Worm (Caenorhabditis elegans) whole organism, L3 larva: Measurements from ENCODE around the gene pdk-1.

Source experiments
- R02D3.7 ChIP-seq: fragments of 150-350 bp; optimal IDR thresholded peaks from 2 replicates; lab custom pipeline; 2014; ENCODE audit warnings: missing biosample characterization, missing genetic modification characterization
- ZK546.5 ChIP-seq: sonication (generic microtip); optimal IDR thresholded peaks from 2 replicates; lab custom pipeline; 2017; ENCODE audit warnings: missing biosample characterization, missing genetic modification characterization
- aly-2 ChIP-seq: fragments of 150-350 bp; optimal IDR thresholded peaks from 2 replicates; lab custom pipeline; 2014; ENCODE audit warnings: missing biosample characterization, missing genetic modification characterization
- ama-1 ChIP-seq: fragments of 150-350 bp; optimal IDR thresholded peaks from 2 replicates; lab custom pipeline; 2018
- ceh-16 ChIP-seq: sonication (generic microtip); optimal IDR thresholded peaks from 2 replicates; lab custom pipeline; 2017; ENCODE audit warnings: missing biosample characterization, missing genetic modification characterization
- ceh-28 ChIP-seq: fragments of 150-350 bp; optimal IDR thresholded peaks from 2 replicates; lab custom pipeline; 2014; ENCODE audit warnings: missing biosample characterization, missing genetic modification reagents, missing genetic modification characterization
- ceh-82 ChIP-seq: fragments of 150-350 bp; optimal IDR thresholded peaks from 2 replicates; lab custom pipeline; 2014; ENCODE audit warnings: missing biosample characterization, missing genetic modification characterization
- ceh-9 ChIP-seq: sonication (generic microtip); optimal IDR thresholded peaks from 2 replicates; lab custom pipeline; 2018; ENCODE audit warnings: missing biosample characterization, missing genetic modification characterization
- daf-12 ChIP-seq: fragments of 150-350 bp; optimal IDR thresholded peaks from 2 replicates; lab custom pipeline; 2014; ENCODE audit warnings: missing biosample characterization, missing genetic modification reagents, missing genetic modification characterization
- egl-27 ChIP-seq: sonication (generic microtip); optimal IDR thresholded peaks from 4 replicates; lab custom pipeline; 2017; ENCODE audit warnings: missing biosample characterization, missing genetic modification reagents, missing genetic modification characterization
- egl-5 ChIP-seq: fragments of 150-350 bp; optimal IDR thresholded peaks from 2 replicates; lab custom pipeline; 2017; ENCODE audit warnings: missing biosample characterization, missing genetic modification reagents, missing genetic modification characterization, inconsistent platforms
- elt-1 ChIP-seq: fragments of 150-350 bp; optimal IDR thresholded peaks from 2 replicates; lab custom pipeline; 2014; ENCODE audit warnings: missing biosample characterization, missing genetic modification characterization
- elt-2 ChIP-seq: sonication (generic microtip); optimal IDR thresholded peaks from 2 replicates; lab custom pipeline; 2016; ENCODE audit warnings: missing genetic modification reagents, mild to moderate bottlenecking, missing genetic modification characterization, missing compliant biosample characterization
- elt-3 ChIP-seq, 3 experiments: fragments of 150-350 bp in 1 of 3; sonication (generic microtip) in 2 of 3; optimal IDR thresholded peaks; 2 replicates in 2 of 3; 4 replicates in 1 of 3; lab custom pipeline; 2014 to 2017; ENCODE audit warnings: missing biosample characterization in 3 of 3, missing genetic modification characterization in 3 of 3
- eor-1 ChIP-seq, 2 experiments: fragments of 150-350 bp; optimal IDR thresholded peaks; 2 replicates each; lab custom pipeline; 2014 to 2018; ENCODE audit warnings: missing biosample characterization in 2 of 2, missing genetic modification characterization in 2 of 2
- fkh-10 ChIP-seq: sonication (generic microtip); optimal IDR thresholded peaks from 2 replicates; lab custom pipeline; 2017; ENCODE audit warnings: missing biosample characterization, missing genetic modification reagents, missing genetic modification characterization
- fkh-2 ChIP-seq: fragments of 150-350 bp; optimal IDR thresholded peaks from 2 replicates; lab custom pipeline; 2014; ENCODE audit warnings: missing biosample characterization, missing genetic modification reagents, missing genetic modification characterization
- fos-1 ChIP-seq: fragments of 150-350 bp; optimal IDR thresholded peaks from 2 replicates; lab custom pipeline; 2014; ENCODE audit warnings: missing biosample characterization, missing genetic modification characterization
- hmg-11 ChIP-seq: sonication (generic microtip); optimal IDR thresholded peaks from 2 replicates; lab custom pipeline; 2016; ENCODE audit warnings: missing genetic modification characterization, missing compliant biosample characterization
- jun-1 ChIP-seq: fragments of 150-350 bp; optimal IDR thresholded peaks from 2 replicates; lab custom pipeline; 2014; ENCODE audit warnings: missing biosample characterization, missing genetic modification reagents, missing genetic modification characterization
- lin-15B ChIP-seq: fragments of 150-350 bp; optimal IDR thresholded peaks from 2 replicates; lab custom pipeline; 2014; ENCODE audit warnings: missing biosample characterization, missing genetic modification characterization
- lin-39 ChIP-seq: fragments of 150-350 bp; optimal IDR thresholded peaks from 2 replicates; lab custom pipeline; 2018; ENCODE audit warnings: missing biosample characterization, missing genetic modification reagents, missing genetic modification characterization
- lsy-12 ChIP-seq: sonication (generic microtip); optimal IDR thresholded peaks from 2 replicates; lab custom pipeline; 2016; ENCODE audit warnings: mild to moderate bottlenecking, missing genetic modification characterization, missing compliant biosample characterization
- mdl-1 ChIP-seq: fragments of 150-350 bp; optimal IDR thresholded peaks from 2 replicates; lab custom pipeline; 2014; ENCODE audit warnings: missing biosample characterization, missing genetic modification characterization
- mml-1 ChIP-seq: fragments of 150-350 bp; sonication (generic microtip); optimal IDR thresholded peaks from 3 replicates; lab custom pipeline; 2014; ENCODE audit warnings: missing biosample characterization, missing genetic modification characterization
- nfya-1 ChIP-seq: sonication (generic microtip); optimal IDR thresholded peaks from 2 replicates; lab custom pipeline; 2017; ENCODE audit warnings: missing genetic modification characterization, mild to moderate bottlenecking, missing compliant biosample characterization, antibody characterized with exemption, moderate library complexity; ENCODE audit not compliant: insufficient read depth
- nhr-11 ChIP-seq: fragments of 150-350 bp; optimal IDR thresholded peaks from 2 replicates; lab custom pipeline; 2014; ENCODE audit warnings: missing biosample characterization, missing genetic modification characterization
- nhr-12 ChIP-seq: fragments of 150-350 bp; optimal IDR thresholded peaks from 2 replicates; lab custom pipeline; 2014; ENCODE audit warnings: missing biosample characterization, missing genetic modification characterization
- nhr-23 ChIP-seq: fragments of 150-350 bp; optimal IDR thresholded peaks from 2 replicates; lab custom pipeline; 2014; ENCODE audit warnings: missing biosample characterization, missing genetic modification reagents, missing genetic modification characterization
- nhr-237 ChIP-seq: fragments of 150-350 bp; optimal IDR thresholded peaks from 2 replicates; lab custom pipeline; 2014; ENCODE audit warnings: missing biosample characterization, missing genetic modification characterization
- nhr-25 ChIP-seq: sonication (generic microtip); optimal IDR thresholded peaks from 2 replicates; lab custom pipeline; 2017; ENCODE audit warnings: missing biosample characterization, missing genetic modification characterization
- nhr-28 ChIP-seq: fragments of 150-350 bp; optimal IDR thresholded peaks from 2 replicates; lab custom pipeline; 2014; ENCODE audit warnings: missing biosample characterization, missing genetic modification characterization
- nhr-43 ChIP-seq: sonication (generic microtip); optimal IDR thresholded peaks from 2 replicates; lab custom pipeline; 2016; ENCODE audit warnings: mild to moderate bottlenecking, missing genetic modification characterization, missing compliant biosample characterization; ENCODE audit not compliant: poor library complexity, severe bottlenecking
- nhr-67 ChIP-seq: fragments of 150-350 bp; optimal IDR thresholded peaks from 2 replicates; lab custom pipeline; 2014; ENCODE audit warnings: missing biosample characterization, missing genetic modification characterization
- nhr-76 ChIP-seq: fragments of 150-350 bp; sonication (generic microtip); optimal IDR thresholded peaks from 5 replicates; lab custom pipeline; 2014; ENCODE audit warnings: missing biosample characterization, missing genetic modification characterization
- nhr-77 ChIP-seq: fragments of 150-350 bp; optimal IDR thresholded peaks from 2 replicates; lab custom pipeline; 2014; ENCODE audit warnings: missing biosample characterization, missing genetic modification characterization
- pha-4 ChIP-seq: fragments of 150-350 bp; optimal IDR thresholded peaks from 2 replicates; lab custom pipeline; 2014; ENCODE audit warnings: missing biosample characterization, missing genetic modification reagents, missing genetic modification characterization
- pqm-1 ChIP-seq: fragments of 150-350 bp; optimal IDR thresholded peaks from 2 replicates; lab custom pipeline; 2017; ENCODE audit warnings: missing biosample characterization, missing genetic modification characterization, inconsistent platforms
- sea-2 ChIP-seq: fragments of 150-350 bp; sonication (generic microtip); optimal IDR thresholded peaks from 4 replicates; lab custom pipeline; 2014; ENCODE audit warnings: missing biosample characterization, missing genetic modification reagents, missing genetic modification characterization
- skn-1 ChIP-seq: fragments of 150-350 bp; optimal IDR thresholded peaks from 2 replicates; lab custom pipeline; 2014; ENCODE audit warnings: missing biosample characterization, missing genetic modification characterization
- snpc-4 ChIP-seq: fragments of 150-350 bp; optimal IDR thresholded peaks from 2 replicates; lab custom pipeline; 2014; ENCODE audit warnings: missing biosample characterization, missing genetic modification characterization
- tbx-2 ChIP-seq: sonication (generic microtip); optimal IDR thresholded peaks from 2 replicates; lab custom pipeline; 2016; ENCODE audit warnings: mild to moderate bottlenecking, missing genetic modification characterization, missing compliant biosample characterization
- unc-62 ChIP-seq: fragments of 150-350 bp; sonication (generic microtip); optimal IDR thresholded peaks from 4 replicates; lab custom pipeline; 2014; ENCODE audit warnings: missing biosample characterization, missing genetic modification reagents, missing genetic modification characterization
- zag-1 ChIP-seq: fragments of 150-350 bp; optimal IDR thresholded peaks from 2 replicates; lab custom pipeline; 2014; ENCODE audit warnings: missing biosample characterization, missing genetic modification characterization
- ztf-11 ChIP-seq: fragments of 150-350 bp; optimal IDR thresholded peaks from 2 replicates; lab custom pipeline; 2014; ENCODE audit warnings: missing biosample characterization, missing genetic modification characterization
- ztf-4 ChIP-seq: fragments of 150-350 bp; optimal IDR thresholded peaks from 2 replicates; lab custom pipeline; 2014; ENCODE audit warnings: missing biosample characterization, missing genetic modification characterization

The pdk-1 gene

DNA sequence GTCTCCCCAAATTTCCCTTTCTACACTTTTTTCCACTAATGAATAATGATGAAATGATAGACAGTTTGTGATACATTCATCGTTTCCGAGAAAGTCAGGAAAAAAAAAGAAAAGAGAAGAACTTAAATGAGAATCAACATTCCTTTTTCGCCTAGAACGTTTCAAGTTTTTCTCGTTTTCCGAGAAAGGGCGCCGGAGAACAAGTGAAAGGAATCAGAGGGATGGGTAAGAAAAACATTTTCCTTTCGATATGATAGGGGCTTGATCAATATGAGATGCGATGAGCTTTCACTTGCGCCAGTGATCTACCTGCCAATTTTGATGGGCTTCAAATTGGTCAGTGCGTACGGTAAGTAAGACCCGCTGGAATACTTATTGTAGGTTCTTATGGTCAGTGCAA, 11.7 kb upstream of the pdk-1 start:
- TF ChIP-seq ztf-4 (tag; lab: Kevin White, UChicago) (no peak), nhr-43 (tag; lab: Kevin White, UChicago) (peak; percentile 18)

DNA sequence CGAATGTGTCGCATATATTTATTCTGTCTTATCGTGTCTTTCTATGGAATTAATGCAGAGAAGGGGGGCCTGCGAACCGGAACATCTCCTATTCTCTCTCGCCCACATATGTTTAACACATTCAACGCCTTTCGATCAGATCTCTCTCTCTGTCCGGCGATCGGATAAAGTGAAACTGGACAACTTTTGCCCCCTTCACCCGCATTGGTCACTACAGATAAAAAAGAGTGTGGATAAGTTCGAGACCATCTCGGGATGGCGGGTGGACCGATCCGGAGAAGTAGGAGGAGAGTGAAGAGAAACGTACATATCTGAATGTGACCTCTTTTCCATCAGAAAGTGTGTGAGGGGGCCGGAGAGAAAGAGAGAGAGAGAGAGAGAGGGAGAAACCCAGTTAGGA, 10.1 kb upstream of the pdk-1 start, which contains the start of gene H42K12.3:
H42K12.3 (plus strand) TSS at position 308 of the 400 bp plus-strand sequence.
- TF ChIP-seq ztf-11 (no peak), nhr-237 (no peak), nhr-43 (tag; lab: Kevin White, UChicago) (peak; percentile 39), nhr-23 (tag; lab: Kevin White, UChicago) (peak; percentile 56), mml-1 (tag; lab: Kevin White, UChicago) (no peak)

DNA sequence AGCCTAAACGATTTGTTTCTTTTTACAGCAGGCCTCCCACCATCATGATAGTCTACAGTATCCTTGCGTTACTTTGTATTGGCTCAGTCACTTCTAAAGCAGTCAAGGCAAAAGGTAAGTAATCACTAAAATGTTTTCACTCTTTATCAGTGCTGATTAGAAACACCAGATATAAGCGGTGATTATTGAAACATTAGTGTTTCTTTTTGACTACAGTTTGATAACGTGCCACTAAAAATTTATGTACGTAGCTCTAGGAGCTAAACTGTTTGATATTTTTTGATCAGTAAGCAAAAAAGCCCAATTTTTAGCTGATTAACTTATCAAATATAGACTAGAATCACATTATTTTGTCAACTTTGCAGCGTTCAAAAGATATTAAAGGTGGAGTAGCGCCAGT, 9.6 kb upstream of the pdk-1 start:
- TF ChIP-seq nhr-237 (no peak), pqm-1 (tag; lab: Kevin White, UChicago) (peak; percentile 13), nhr-76 (no peak), skn-1 (tag; lab: Kevin White, UChicago) (no peak), elt-2 (tag; lab: Kevin White, UChicago) (peak; percentile 24), nhr-25 (tag; lab: Kevin White, UChicago) (no peak), ZK546.5 (tag; lab: Kevin White, UChicago) (no peak), nhr-11 (tag; lab: Kevin White, UChicago) (no peak), ceh-82 (tag; lab: Kevin White, UChicago) (no peak), fos-1 (tag; lab: Kevin White, UChicago) (no peak), daf-12 (tag; lab: Kevin White, UChicago) (no peak), zag-1 (tag; lab: Kevin White, UChicago) (no peak)

DNA sequence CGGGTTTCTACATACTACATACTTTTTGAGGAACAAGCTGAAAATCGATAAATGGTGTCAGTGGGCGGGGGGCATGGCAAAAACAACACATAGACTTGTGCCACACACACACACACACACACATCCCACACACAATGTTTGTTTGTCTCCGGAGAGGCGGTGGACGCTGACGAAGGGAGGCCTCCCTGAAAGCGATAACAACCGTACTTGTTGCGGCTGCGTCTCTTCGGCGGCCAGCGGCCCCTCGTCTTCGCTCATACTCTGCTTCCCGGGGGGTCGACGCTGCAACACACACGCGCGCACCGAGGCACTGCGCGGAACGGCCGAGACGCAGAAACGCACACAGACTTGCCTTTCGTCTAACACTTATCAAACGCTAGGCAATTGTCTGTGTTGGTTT, 1.4 kb upstream of the pdk-1 start:
- TF ChIP-seq fkh-2 (tag; lab: Kevin White, UChicago), result no peak
- peak; percentile 19 for TF ChIP-seq lsy-12 (tag; lab: Kevin White, UChicago)
- peak; percentile 76 for TF ChIP-seq egl-5
- peak; percentile 78 for TF ChIP-seq hmg-11 (tag; lab: Kevin White, UChicago)
- peak; percentile 30 for TF ChIP-seq pqm-1 (tag; lab: Kevin White, UChicago)
- peak; percentile 16 for TF ChIP-seq tbx-2 (tag; lab: Kevin White, UChicago)
- TF ChIP-seq ama-1, result no peak
- no peak for TF ChIP-seq mml-1 (tag; lab: Kevin White, UChicago)
- TF ChIP-seq ceh-9, result no peak
- TF ChIP-seq ztf-11, result no peak
- TF ChIP-seq ztf-4 (tag; lab: Kevin White, UChicago), result no peak
- no peak for TF ChIP-seq fos-1 (tag; lab: Kevin White, UChicago)
- peak; percentile 58 for TF ChIP-seq mdl-1 (tag; lab: Kevin White, UChicago)
- TF ChIP-seq fkh-10 (GFP tag; lab: Kevin White, UChicago), result no peak
- no peak for TF ChIP-seq nhr-28 (tag; lab: Kevin White, UChicago)
- TF ChIP-seq nhr-23 (tag; lab: Kevin White, UChicago), result peak; percentile 38
- TF ChIP-seq elt-3 (tag; optimal IDR thresholded peaks at IDR 0.05; lab: Kevin White, UChicago), result no peak
- no peak for TF ChIP-seq zag-1 (tag; lab: Kevin White, UChicago)
- TF ChIP-seq lin-39, result peak; percentile 73
- TF ChIP-seq nhr-237, result no peak
- no peak for TF ChIP-seq skn-1 (tag; lab: Kevin White, UChicago)
- TF ChIP-seq jun-1 (tag; lab: Kevin White, UChicago), result no peak
- peak; percentile 66 for TF ChIP-seq ceh-28 (tag; lab: Kevin White, UChicago)
- no peak for TF ChIP-seq R02D3.7 (tag; lab: Kevin White, UChicago)
- TF ChIP-seq elt-1 (tag; lab: Kevin White, UChicago), result no peak
- no peak for TF ChIP-seq lin-15B (tag; lab: Kevin White, UChicago)
- TF ChIP-seq egl-27 (tag; lab: Kevin White, UChicago), result no peak
- TF ChIP-seq nhr-77 (tag; lab: Kevin White, UChicago), result no peak
- no peak for TF ChIP-seq nhr-11 (tag; lab: Kevin White, UChicago)
- TF ChIP-seq snpc-4 (tag; lab: Kevin White, UChicago), result peak; percentile 27
- TF ChIP-seq nhr-67 (tag; lab: Kevin White, UChicago), result no peak
- TF ChIP-seq ceh-16 (tag; lab: Kevin White, UChicago), result no peak
- peak; percentile 70 for TF ChIP-seq pha-4 (tag; lab: Kevin White, UChicago)
- peak; percentile 59 for TF ChIP-seq nfya-1 (tag; lab: Kevin White, UChicago)
- peak; percentile 83 for TF ChIP-seq elt-2 (tag; lab: Kevin White, UChicago)
- no peak for TF ChIP-seq aly-2
- TF ChIP-seq nhr-76, result no peak
- no peak for TF ChIP-seq sea-2
- TF ChIP-seq eor-1 (tag; optimal IDR thresholded peaks at IDR 0.05; lab: Kevin White, UChicago), result no peak
- TF ChIP-seq nhr-12 (tag; lab: Kevin White, UChicago), result no peak
- TF ChIP-seq unc-62 (GFP tag; lab: Kevin White, UChicago), result no peak
- TF ChIP-seq nhr-43 (tag; lab: Kevin White, UChicago), result no peak
- TF ChIP-seq daf-12 (tag; lab: Kevin White, UChicago), result no peak
